Fruit fly (Drosophila melanogaster) ovary, adult (tissue): Measurements from ENCODE around the gene Cpr78Ca.

Experiments used
- CG17801 ChIP-seq: fragments of 200-800 bp; optimal IDR thresholded peaks from 2 replicates; lab custom pipeline; 2019; ENCODE audit warnings: missing biosample characterization, mild to moderate bottlenecking, missing genetic modification characterization, moderate library complexity; ENCODE audit not compliant: partially characterized antibody

Gene Cpr78Ca

dm6 chr3L:21292700-21293099, at the start of gene Cpr78Ca:
Gene Cpr78Ca, minus strand, starts transcription at chr3L:21292800.
- no peak for TF ChIP-seq CG17801 (GFP tag; lab: Kevin White, UChicago)

- no peak for TF ChIP-seq CG17801 (GFP tag; lab: Kevin White, UChicago)
Measured at dm6 chr3L:21334999-21335631, 42.5 kb upstream of the Cpr78Ca start, which contains the start of gene Tsr1. Gene Tsr1, plus strand, starts transcription at chr3L:21335215.

- TF ChIP-seq CG17801 (GFP tag; lab: Kevin White, UChicago), result no peak
Measured at dm6 chr3L:21324724-21325123, 32.1 kb upstream of the Cpr78Ca start.

dm6 chr3L:21321807-21322503, 29.4 kb upstream of the Cpr78Ca start:
- no peak for TF ChIP-seq CG17801 (GFP tag; lab: Kevin White, UChicago)

dm6 chr3L:21319957-21320356, 27.4 kb upstream of the Cpr78Ca start:
- no peak for TF ChIP-seq CG17801 (GFP tag; lab: Kevin White, UChicago)

- no peak for TF ChIP-seq CG17801 (GFP tag; lab: Kevin White, UChicago)
Measured at dm6 chr3L:21319313-21319907, 26.8 kb upstream of the Cpr78Ca start.

- TF ChIP-seq CG17801 (GFP tag; lab: Kevin White, UChicago), result no peak
Measured at dm6 chr3L:21318474-21318873, 25.9 kb upstream of the Cpr78Ca start, which contains the start of gene Rab26. Gene Rab26, plus strand, starts transcription at chr3L:21318774.

- peak; percentile 9 for TF ChIP-seq CG17801 (GFP tag; lab: Kevin White, UChicago)
Measured at dm6 chr3L:21317416-21318259, 25.0 kb upstream of the Cpr78Ca start, which contains the start of gene Pc. Gene Pc, minus strand, starts transcription at chr3L:21318020.

- peak; percentile 100 for TF ChIP-seq CG17801 (GFP tag; lab: Kevin White, UChicago)
Measured at dm6 chr3L:21304400-21304799, 11.8 kb upstream of the Cpr78Ca start, which contains the start of the genes CG11309 and CG7632. Gene CG11309, minus strand, starts transcription at chr3L:21304658. Gene CG7632, plus strand, starts transcription at chr3L:21304697.

- TF ChIP-seq CG17801 (GFP tag; lab: Kevin White, UChicago), result no peak
Measured at dm6 chr3L:21303659-21304058, 11.1 kb upstream of the Cpr78Ca start.

dm6 chr3L:21302493-21302892, 9.9 kb upstream of the Cpr78Ca start:
- no peak for TF ChIP-seq CG17801 (GFP tag; lab: Kevin White, UChicago)

dm6 chr3L:21301737-21302487, 9.3 kb upstream of the Cpr78Ca start:
- no peak for TF ChIP-seq CG17801 (GFP tag; lab: Kevin White, UChicago)

- no peak for TF ChIP-seq CG17801 (GFP tag; lab: Kevin White, UChicago)
Measured at dm6 chr3L:21300280-21300679, 7.7 kb upstream of the Cpr78Ca start, which contains the start of gene Cpr78Cc. Gene Cpr78Cc, plus strand, starts transcription at chr3L:21300580.

dm6 chr3L:21299203-21299602, 6.6 kb upstream of the Cpr78Ca start:
- no peak for TF ChIP-seq CG17801 (GFP tag; lab: Kevin White, UChicago)
